Worm (Caenorhabditis elegans) whole organism, late embryonic: ENCODE data around the gene F14D2.5.

Source experiments
- fkh-10 ChIP-seq: fragments of 150-350 bp; optimal IDR thresholded peaks from 2 replicates; lab custom pipeline; 2014; ENCODE audit warnings: missing biosample characterization, missing genetic modification reagents, missing genetic modification characterization
- lin-11 ChIP-seq: fragments of 200-800 bp; sonication (Bioruptor generic); optimal IDR thresholded peaks from 2 replicates; lab custom pipeline; 2018; ENCODE audit warnings: mild to moderate bottlenecking, missing genetic modification characterization, missing compliant biosample characterization
- mec-3 ChIP-seq: sonication (generic microtip); optimal IDR thresholded peaks from 2 replicates; lab custom pipeline; 2016; ENCODE audit warnings: borderline replicate concordance, missing genetic modification characterization, missing compliant biosample characterization
- nhr-11 ChIP-seq: fragments of 150-350 bp; optimal IDR thresholded peaks from 2 replicates; lab custom pipeline; 2014; ENCODE audit warnings: missing biosample characterization, missing genetic modification characterization
- npax-4 ChIP-seq: sonication (generic microtip); optimal IDR thresholded peaks from 2 replicates; lab custom pipeline; 2016; ENCODE audit warnings: missing genetic modification characterization, missing compliant biosample characterization
- odd-2 ChIP-seq: sonication (generic microtip); optimal IDR thresholded peaks from 2 replicates; lab custom pipeline; 2017; ENCODE audit warnings: antibody characterized with exemption, mild to moderate bottlenecking, missing genetic modification characterization, missing compliant biosample characterization
- rnt-1 ChIP-seq: sonication (generic microtip); optimal IDR thresholded peaks from 2 replicates; lab custom pipeline; 2016; ENCODE audit warnings: missing genetic modification characterization, missing compliant biosample characterization
- tbx-2 ChIP-seq: sonication (generic microtip); optimal IDR thresholded peaks from 2 replicates; lab custom pipeline; 2016; ENCODE audit warnings: missing genetic modification characterization, missing compliant biosample characterization
- unc-42 ChIP-seq: sonication (generic microtip); optimal IDR thresholded peaks from 2 replicates; lab custom pipeline; 2016; ENCODE audit warnings: missing genotype, missing genetic modification characterization, missing compliant biosample characterization

- TF ChIP-seq lin-11 (tag; lab: Kevin White, UChicago) (no peak), tbx-2 (no peak), npax-4 (tag; lab: Kevin White, UChicago) (no peak), fkh-10 (GFP tag; lab: Kevin White, UChicago) (no peak), mec-3 (tag; lab: Kevin White, UChicago) (no peak), rnt-1 (tag; lab: Kevin White, UChicago) (no peak), nhr-11 (no peak), unc-42 (tag; lab: Kevin White, UChicago) (no peak), odd-2 (no peak)
Measured at ce11 chrII:3327104-3327503, 13.2 kb upstream of the F14D2.5 start, which contains the start of gene Y46D2A.3.
